Fruit fly (Drosophila melanogaster) Kc167 (cell line): ENCODE results near the gene Hakai.

ENCODE experiments used
- Myc ChIP-seq: fragments of >200 bp; optimal IDR thresholded peaks from 2 replicates; lab custom pipeline; 2017; ENCODE audit warnings: missing external identifiers
- Sin3A ChIP-seq: fragments of >200 bp; optimal IDR thresholded peaks from 2 replicates; lab custom pipeline; 2018; ENCODE audit warnings: missing external identifiers
- h ChIP-seq: fragments of >200 bp; optimal IDR thresholded peaks from 3 replicates; lab custom pipeline; 2018; ENCODE audit warnings: missing external identifiers
- insv ChIP-seq: fragments of >200 bp; optimal IDR thresholded peaks from 3 replicates; lab custom pipeline; 2018; ENCODE audit warnings: missing external identifiers
- psq ChIP-seq: fragments of >200 bp; optimal IDR thresholded peaks from 2 replicates; lab custom pipeline; 2017; ENCODE audit warnings: missing external identifiers
- ttk ChIP-seq: sonication (Bioruptor generic); optimal IDR thresholded peaks from 2 replicates; lab custom pipeline; 2017; ENCODE audit warnings: missing external identifiers

Hakai gene

DNA sequence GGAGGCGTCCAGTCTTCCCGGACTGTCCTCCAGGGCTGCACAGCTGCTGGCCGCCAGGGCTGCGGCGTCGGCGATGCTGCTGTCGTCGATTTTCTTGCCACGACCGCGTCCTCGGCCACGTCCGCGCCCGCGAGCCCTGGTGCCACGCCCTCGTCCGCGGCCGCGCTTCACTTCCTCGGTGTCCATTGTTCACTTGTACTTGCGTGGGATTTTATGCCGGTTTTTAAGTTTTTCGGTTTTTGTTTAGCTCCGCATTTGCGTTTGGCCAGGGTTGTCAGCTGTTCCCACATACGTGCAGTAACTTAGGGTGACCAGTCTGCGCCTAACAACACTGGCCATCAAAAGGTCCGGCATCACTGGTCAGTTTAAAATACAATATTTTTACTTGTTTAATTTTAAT, at the start of gene Hakai:
TSS of gene Hakai (minus strand) at position 290 of the 400 bp plus-strand sequence.
- no peak for TF ChIP-seq Sin3A
- no peak for TF ChIP-seq psq
- TF ChIP-seq h (lab: Kevin White, UChicago): no peak
- no peak for TF ChIP-seq insv
- no peak for TF ChIP-seq Myc (lab: Kevin White, UChicago)
- no peak for TF ChIP-seq ttk (lab: Kevin White, UChicago)

DNA sequence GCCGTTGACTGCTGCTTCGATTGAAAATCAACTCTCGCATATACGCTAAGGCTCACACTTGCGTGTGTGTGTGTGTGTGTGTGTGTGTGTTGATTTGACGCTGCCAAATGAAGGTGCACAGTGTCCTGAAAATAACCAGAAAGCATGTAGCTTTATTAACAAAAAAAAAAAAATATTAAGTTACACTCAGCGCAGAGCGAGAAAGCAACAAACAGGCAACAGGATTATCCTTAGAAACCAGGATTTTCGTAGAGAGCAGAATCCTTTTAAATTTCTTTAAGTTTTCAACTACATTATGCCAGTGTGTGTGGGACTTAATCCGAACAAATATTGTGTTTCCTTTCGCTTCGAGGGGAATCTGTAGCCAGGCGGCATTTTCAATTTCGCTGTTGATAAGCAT, 45.7 kb upstream of the Hakai start:
- TF ChIP-seq psq (no peak), Sin3A (no peak), insv (no peak), h (lab: Kevin White, UChicago) (no peak), Myc (lab: Kevin White, UChicago) (no peak), ttk (lab: Kevin White, UChicago) (no peak)

dm6 chr2L:19606318-19606717, 24.0 kb upstream of the Hakai start, which contains the start of gene CG46244:
CG46244 (plus strand) TSS chr2L:19606569.
- TF ChIP-seq h (lab: Kevin White, UChicago): no peak
- no peak for TF ChIP-seq ttk (lab: Kevin White, UChicago)
- TF ChIP-seq psq: no peak
- no peak for TF ChIP-seq insv
- no peak for TF ChIP-seq Sin3A
- TF ChIP-seq Myc (lab: Kevin White, UChicago): no peak

- no peak for TF ChIP-seq Sin3A
- TF ChIP-seq Myc (lab: Kevin White, UChicago): no peak
- no peak for TF ChIP-seq h (lab: Kevin White, UChicago)
Observed at dm6 chr2L:19605365-19605921, 23.2 kb upstream of the Hakai start.

DNA sequence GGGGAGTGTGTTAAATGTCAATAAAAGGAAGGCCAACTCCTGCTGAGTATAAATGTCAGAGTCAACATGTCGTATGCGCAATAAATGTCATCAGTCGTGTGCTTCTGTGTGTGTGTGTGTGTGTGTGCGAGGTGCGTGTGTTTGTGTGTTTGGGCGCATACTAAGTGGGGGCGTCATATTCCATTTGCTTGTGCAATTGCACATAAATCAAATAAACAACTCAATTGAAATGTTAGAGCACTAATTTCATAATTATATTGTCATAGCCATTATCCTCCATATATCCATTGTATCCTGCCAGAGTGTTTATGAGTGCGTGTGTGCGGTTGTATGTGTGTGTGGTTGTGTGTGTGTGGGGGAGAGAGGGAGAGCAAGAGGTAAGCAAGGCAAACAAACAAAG, 11.8 kb upstream of the Hakai start:
- TF ChIP-seq Myc (lab: Kevin White, UChicago) (no peak), Sin3A (no peak), ttk (lab: Kevin White, UChicago) (no peak), h (lab: Kevin White, UChicago) (no peak), insv (no peak), psq (no peak)

DNA sequence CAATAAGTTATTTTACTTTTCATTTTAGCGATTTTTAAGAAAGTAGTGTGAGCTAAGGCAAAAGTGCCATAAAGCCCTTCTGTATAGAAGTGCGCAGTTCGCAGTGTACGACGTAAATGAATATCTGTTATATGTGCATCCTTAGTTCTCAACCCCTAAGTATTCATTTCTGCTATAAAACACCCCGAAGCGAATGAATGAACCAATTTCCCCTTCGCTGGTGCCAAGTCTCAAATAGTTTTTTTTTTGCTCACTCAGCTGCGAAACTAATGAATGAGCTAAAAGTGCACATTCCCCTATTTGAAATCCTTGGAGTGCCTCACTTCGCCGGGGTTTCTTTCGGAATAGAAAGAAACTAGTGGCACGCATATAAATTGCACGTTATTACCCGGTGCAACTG, 8.4 kb upstream of the Hakai start:
- TF ChIP-seq psq: no peak
- TF ChIP-seq h (lab: Kevin White, UChicago): no peak
- TF ChIP-seq Myc (lab: Kevin White, UChicago): no peak
- no peak for TF ChIP-seq Sin3A
- no peak for TF ChIP-seq insv
- no peak for TF ChIP-seq ttk (lab: Kevin White, UChicago)

dm6 chr2L:19588924-19589323, 6.7 kb upstream of the Hakai start:
- TF ChIP-seq insv (no peak), h (lab: Kevin White, UChicago) (no peak), Myc (lab: Kevin White, UChicago) (no peak), Sin3A (no peak), ttk (lab: Kevin White, UChicago) (no peak), psq (no peak)

- TF ChIP-seq Sin3A (no peak), insv (no peak), h (lab: Kevin White, UChicago) (no peak), Myc (lab: Kevin White, UChicago) (no peak), psq (no peak), ttk (lab: Kevin White, UChicago) (no peak)
Observed at dm6 chr2L:19587334-19587659, 5.0 kb upstream of the Hakai start.

DNA sequence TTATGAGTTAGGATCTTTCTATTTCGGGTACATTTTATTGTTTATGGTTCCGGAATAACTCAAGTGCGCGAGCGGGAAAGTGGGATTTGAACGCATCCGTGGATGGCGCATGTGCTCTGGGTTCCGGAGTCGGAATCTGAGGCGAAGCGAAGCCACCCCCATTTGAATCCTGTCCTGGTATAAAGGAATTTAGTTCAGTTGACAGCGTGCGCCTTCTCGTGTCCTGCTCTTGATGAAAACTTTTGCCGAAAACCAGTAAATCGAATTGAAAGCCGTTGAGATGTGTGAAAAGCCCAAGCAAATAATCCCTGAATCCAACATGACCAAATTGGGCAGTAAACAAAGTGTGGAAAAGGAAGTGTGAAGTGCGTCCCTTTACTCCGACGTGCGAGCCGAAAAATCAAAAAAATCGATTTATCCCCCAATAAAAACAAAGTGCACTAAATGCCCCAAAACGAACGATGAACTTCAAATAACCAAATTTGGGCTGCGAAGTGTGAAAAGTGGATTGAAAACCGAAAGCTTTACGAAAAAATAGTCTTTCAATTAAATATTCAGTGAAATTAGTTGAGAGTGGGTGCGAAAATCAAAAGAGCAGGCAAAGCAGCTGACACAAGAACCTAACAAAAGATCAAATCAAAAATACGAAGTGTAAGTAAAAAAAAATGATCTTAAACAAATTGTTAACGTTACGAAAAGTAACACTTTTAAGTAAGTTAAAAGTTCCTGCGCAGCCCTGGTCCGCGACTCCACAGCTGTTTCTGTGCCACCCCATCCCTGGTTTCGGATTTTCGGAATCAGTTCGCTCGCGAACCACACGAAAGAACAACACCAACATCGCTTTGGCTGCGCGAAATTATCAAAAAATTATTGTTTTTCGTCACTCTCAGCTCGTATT, 4.4 kb upstream of the Hakai start, which contains the start of gene Lar:
TSS of gene Lar (plus strand) at position 188 of the 898 bp plus-strand sequence.
- TF ChIP-seq Sin3A (no peak), h (lab: Kevin White, UChicago) (no peak), ttk (lab: Kevin White, UChicago) (no peak), insv (no peak), psq (no peak), Myc (lab: Kevin White, UChicago) (no peak)

dm6 chr2L:19583926-19584392, 1.7 kb upstream of the Hakai start, which contains the start of the genes PCNA2 and CG10366:
PCNA2 (minus strand) TSS chr2L:19583990.
CG10366 (plus strand) TSS chr2L:19584235.
- no peak for TF ChIP-seq psq

DNA sequence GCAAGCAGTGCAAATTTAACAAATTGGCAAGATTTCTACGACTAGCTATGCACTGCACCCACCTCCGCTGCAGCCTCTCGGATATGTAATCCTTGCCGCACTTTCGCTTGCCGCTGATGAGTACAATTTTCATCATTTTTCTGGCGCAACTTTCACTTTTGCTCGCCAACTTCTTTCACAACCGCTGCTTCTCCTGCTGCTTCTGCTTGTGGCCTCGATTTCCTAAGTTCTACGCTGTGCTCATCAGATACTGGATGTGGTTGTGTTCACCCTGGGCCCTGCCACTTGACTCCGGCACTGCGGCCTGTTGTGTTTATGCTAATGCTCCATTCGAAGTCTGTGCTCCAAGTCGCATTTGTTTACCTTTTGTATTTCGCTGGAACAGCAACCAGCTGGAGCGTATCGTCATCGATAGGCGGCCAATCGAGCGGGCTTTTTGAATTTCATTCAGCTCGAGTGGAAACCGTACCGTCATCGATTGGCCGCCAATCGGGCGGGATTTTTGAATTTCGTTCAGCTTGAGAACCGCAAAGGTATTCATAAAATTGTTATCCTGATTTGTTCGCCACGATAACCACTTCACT, 2.2 kb downstream of the Hakai start, which contains the start of gene Pmvk:
TSS of gene Pmvk (minus strand) at position 357 of the 584 bp plus-strand sequence.
- no peak for TF ChIP-seq Sin3A
- TF ChIP-seq ttk (lab: Kevin White, UChicago): no peak

DNA sequence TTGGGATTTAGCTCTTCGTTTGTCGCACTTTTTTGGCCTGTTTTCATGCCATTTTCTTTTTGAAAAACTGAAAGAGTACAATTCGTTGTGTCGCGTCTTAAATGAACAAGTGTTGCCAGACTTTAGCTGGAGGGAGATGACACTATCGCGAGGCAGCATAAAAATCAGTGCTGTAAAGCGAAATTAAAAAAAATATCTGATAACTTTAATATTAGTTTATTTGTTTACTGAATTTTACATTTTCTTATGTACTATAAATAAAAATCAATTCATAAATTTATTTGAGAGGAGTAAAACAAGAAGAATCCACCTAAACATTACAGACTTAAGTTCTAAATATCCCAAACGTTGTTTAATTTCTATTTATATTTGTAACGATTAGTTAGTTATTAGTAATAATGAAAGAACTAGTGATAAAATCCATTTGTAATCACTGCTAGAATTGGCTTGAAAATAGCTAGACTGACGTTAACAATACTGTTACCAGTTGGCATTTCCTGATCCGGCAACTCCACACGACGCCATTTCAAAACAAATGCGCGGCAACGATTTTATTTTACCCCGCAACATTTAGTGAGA, 5.0 kb downstream of the Hakai start, which contains the start of the genes spi and msb1l:
TSS of gene spi (minus strand) at position 129 of the 579 bp plus-strand sequence.
TSS of gene msb1l (plus strand) at position 515 of the 579 bp plus-strand sequence.
- TF ChIP-seq ttk (lab: Kevin White, UChicago) (no peak), Myc (lab: Kevin White, UChicago) (no peak)
